Worm (Caenorhabditis elegans) whole organism, L4/young adult: ENCODE measurements around the gene fbxb-17.

Experiments used
- W03F9.2 ChIP-seq: fragments of 150-350 bp; optimal IDR thresholded peaks from 2 replicates; lab custom pipeline; 2014; ENCODE audit warnings: missing biosample characterization, missing genetic modification characterization
- dao-5 ChIP-seq: sonication (generic microtip); optimal IDR thresholded peaks from 2 replicates; lab custom pipeline; 2016; ENCODE audit warnings: missing genotype, missing genetic modification characterization, moderate library complexity, missing compliant biosample characterization
- him-1 ChIP-seq: sonication (generic microtip); optimal IDR thresholded peaks from 2 replicates; lab custom pipeline; 2016; ENCODE audit warnings: missing genotype, missing genetic modification reagents, missing genetic modification characterization, missing compliant biosample characterization

- TF ChIP-seq him-1 = no peak
- no peak for TF ChIP-seq W03F9.2 (tag; lab: Kevin White, UChicago)
- TF ChIP-seq dao-5 (tag; lab: Kevin White, UChicago) = no peak
Measured at ce11 chrII:1719153-1719552, 43.0 kb downstream of the fbxb-17 start, which contains the start of gene fbxb-48.
